Fruit fly (Drosophila melanogaster): ENCODE measurements around the gene CG13698.

The CG13698 gene

dm6 chr3L:18064632-18065482, 41.1 kb downstream of the CG13698 start, which contains the start of gene Eip75B (continued):
- no peak for TF ChIP-seq CG4854 (GFP tag; optimal IDR thresholded peaks at IDR 0.05)
- TF ChIP-seq H2.0 (GFP tag; IDR thresholded peaks at IDR 0.05): no peak
- TF ChIP-seq CG11723 (GFP tag; optimal IDR thresholded peaks at IDR 0.05): no peak
- no peak for TF ChIP-seq ase (GFP tag; IDR thresholded peaks at IDR 0.05)
- TF ChIP-seq ab (GFP tag; optimal IDR thresholded peaks at IDR 0.05): no peak
- TF ChIP-seq CG12071 (GFP tag; optimal IDR thresholded peaks at IDR 0.05): no peak
- TF ChIP-seq CG15514 (GFP tag; optimal IDR thresholded peaks at IDR 0.05): no peak
- no peak for TF ChIP-seq slou (GFP tag; optimal IDR thresholded peaks at IDR 0.05)
- TF ChIP-seq CG10267 (tag; optimal IDR thresholded peaks at IDR 0.05): peak; percentile 24
- no peak for TF ChIP-seq Gsc (GFP tag; IDR thresholded peaks at IDR 0.05)
- no peak for TF ChIP-seq pros (GFP tag; optimal IDR thresholded peaks at IDR 0.05)
- TF ChIP-seq CG3726 (GFP tag; IDR thresholded peaks at IDR 0.05): no peak
- TF ChIP-seq bsh (GFP tag; optimal IDR thresholded peaks at IDR 0.05): peak in 1 of 2 experiments; percentile 37
- TF ChIP-seq CG7556 (GFP tag; optimal IDR thresholded peaks at IDR 0.05): no peak
- TF ChIP-seq chif (GFP tag; optimal IDR thresholded peaks at IDR 0.05): no peak
- TF ChIP-seq Bdp1 (GFP tag; optimal IDR thresholded peaks at IDR 0.05): no peak
- no peak for TF ChIP-seq corto (GFP tag; optimal IDR thresholded peaks at IDR 0.05)
- no peak for TF ChIP-seq CG11247 (GFP tag; IDR thresholded peaks at IDR 0.05)
- no peak for TF ChIP-seq Doc3 (GFP tag; IDR thresholded peaks at IDR 0.05; ENCODE audit: partially characterized antibody)
- TF ChIP-seq CG9797 (GFP tag; optimal IDR thresholded peaks at IDR 0.05): no peak
- peak; percentile 14 for TF ChIP-seq CG16815 (GFP tag; optimal IDR thresholded peaks at IDR 0.05)
- TF ChIP-seq eve (GFP tag; optimal IDR thresholded peaks at IDR 0.05): no peak
- no peak for TF ChIP-seq btn (GFP tag; optimal IDR thresholded peaks at IDR 0.05)
- TF ChIP-seq Atf3 (GFP tag; optimal IDR thresholded peaks at IDR 0.05): no peak
- no peak for TF ChIP-seq twi (tag; optimal IDR thresholded peaks at IDR 0.05)
- no peak for TF ChIP-seq ssp (GFP tag; IDR thresholded peaks at IDR 0.05)
- TF ChIP-seq CG1603 (tag; optimal IDR thresholded peaks at IDR 0.05): no peak
- no peak for TF ChIP-seq Fer3 (tag; optimal IDR thresholded peaks at IDR 0.05)
- peak; percentile 49 for TF ChIP-seq gem (tag; optimal IDR thresholded peaks at IDR 0.05)
- peak; percentile 52 for TF ChIP-seq dmrt11E (tag; optimal IDR thresholded peaks at IDR 0.05)
- TF ChIP-seq CG12299 (tag; optimal IDR thresholded peaks at IDR 0.05): no peak
- TF ChIP-seq CG13287 (GFP tag; IDR thresholded peaks at IDR 0.05; ENCODE audit: partially characterized antibody): no peak
- no peak for TF ChIP-seq MESR4 (GFP tag; optimal IDR thresholded peaks at IDR 0.05)
- peak; percentile 46 for TF ChIP-seq nmo (GFP tag; optimal IDR thresholded peaks at IDR 0.05)
- no peak for TF ChIP-seq CG3281 (GFP tag; optimal IDR thresholded peaks at IDR 0.05)
- no peak for TF ChIP-seq usp (GFP tag; optimal IDR thresholded peaks at IDR 0.05)
- no peak for TF ChIP-seq jing (GFP tag; optimal IDR thresholded peaks at IDR 0.05)
- no peak for TF ChIP-seq unc-4 (GFP tag; IDR thresholded peaks at IDR 0.05; ENCODE audit: partially characterized antibody)
- no peak for TF ChIP-seq E2f1 (GFP tag; IDR thresholded peaks at IDR 0.05)
- TF ChIP-seq CG42726 (GFP tag; IDR thresholded peaks at IDR 0.05; ENCODE audit: partially characterized antibody): no peak
- no peak for TF ChIP-seq CG4617 (GFP tag; optimal IDR thresholded peaks at IDR 0.05; ENCODE audit: borderline replicate concordance)
- no peak for TF ChIP-seq lov (optimal IDR thresholded peaks at IDR 0.05)
- no peak for TF ChIP-seq lov (GFP tag; IDR thresholded peaks at IDR 0.05)
- no peak for TF ChIP-seq fd64A (GFP tag; optimal IDR thresholded peaks at IDR 0.05)
- no peak for TF ChIP-seq CG14667 (GFP tag; IDR thresholded peaks at IDR 0.05)
- no peak for TF ChIP-seq CG8089 (GFP tag; optimal IDR thresholded peaks at IDR 0.05)
- TF ChIP-seq CG13424 (tag; optimal IDR thresholded peaks at IDR 0.05): no peak
- no peak for TF ChIP-seq CG10274 (GFP tag; optimal IDR thresholded peaks at IDR 0.05)
- peak; percentile 48 for TF ChIP-seq CG6689 (GFP tag; IDR thresholded peaks at IDR 0.05)
